Worm (Caenorhabditis elegans) whole organism, young adult: ENCODE data around the gene C47D12.2.

Experiments used
- B0035.1 ChIP-seq: sonication (generic microtip); optimal IDR thresholded peaks from 2 replicates; lab custom pipeline; 2016; ENCODE audit warnings: missing genetic modification characterization, mild to moderate bottlenecking, missing compliant biosample characterization, missing genotype, missing genetic modification reagents
- B0261.1 ChIP-seq: sonication (generic microtip); optimal IDR thresholded peaks from 2 replicates; lab custom pipeline; 2016; ENCODE audit warnings: mild to moderate bottlenecking, missing genetic modification characterization, moderate library complexity, missing compliant biosample characterization
- B0336.3 ChIP-seq: fragments of 200-800 bp; sonication (Bioruptor generic); IDR thresholded peaks from 2 replicates; pipeline ENCODE4 v1.3.6; 2022; ENCODE audit warnings: missing genetic modification characterization, missing compliant biosample characterization
- F10E7.11 ChIP-seq: sonication (generic microtip); optimal IDR thresholded peaks from 2 replicates; lab custom pipeline; 2017; ENCODE audit warnings: mild to moderate bottlenecking, missing genetic modification characterization, moderate library complexity, missing compliant biosample characterization
- F23B12.7 ChIP-seq: sonication (generic microtip); optimal IDR thresholded peaks from 2 replicates; lab custom pipeline; 2017; ENCODE audit warnings: missing genetic modification characterization, mild to moderate bottlenecking, missing compliant biosample characterization, antibody characterized with exemption, moderate library complexity; ENCODE audit not compliant: insufficient read depth
- F49E8.2 ChIP-seq: sonication (generic microtip); optimal IDR thresholded peaks from 3 replicates; lab custom pipeline; 2017; ENCODE audit warnings: missing genetic modification characterization, mild to moderate bottlenecking, missing compliant biosample characterization, antibody characterized with exemption, moderate library complexity; ENCODE audit not compliant: insufficient read depth
- Y53G8AR.9 ChIP-seq: fragments of 200-800 bp; sonication (Bioruptor generic); conservative IDR thresholded peaks from 2 replicates; pipeline ENCODE4 v1.3.6; 2022; ENCODE audit warnings: missing genetic modification reagents, missing genetic modification characterization, missing compliant biosample characterization
- aptf-2 ChIP-seq: fragments of 200-800 bp; sonication (Bioruptor generic); conservative IDR thresholded peaks from 2 replicates; pipeline ENCODE4 v1.3.6; 2022; ENCODE audit warnings: missing genetic modification reagents, missing genetic modification characterization, missing compliant biosample characterization
- atf-7 ChIP-seq: sonication (generic microtip); optimal IDR thresholded peaks from 2 replicates; lab custom pipeline; 2017; ENCODE audit warnings: mild to moderate bottlenecking, missing genetic modification characterization, missing compliant biosample characterization
- attf-6 ChIP-seq: fragments of 200-800 bp; sonication (Bioruptor generic); IDR thresholded peaks from 2 replicates; pipeline ENCODE4 v1.3.6; 2022; ENCODE audit warnings: missing genetic modification reagents, missing genetic modification characterization, missing compliant biosample characterization
- cebp-1 ChIP-seq, 2 experiments: fragments of 200-800 bp in 1 of 2; sonication (Bioruptor generic) in 1 of 2; sonication (generic microtip) in 1 of 2; IDR thresholded peaks in 1 of 2; optimal IDR thresholded peaks in 1 of 2; 2 replicates each; pipeline versions ENCODE4 v1.3.6 to Lab custom; 2017 to 2022; ENCODE audit warnings: missing compliant biosample characterization in 2 of 2, missing genetic modification characterization in 2 of 2, mild to moderate bottlenecking in 1 of 2, missing genetic modification reagents in 1 of 2, moderate library complexity in 1 of 2
- cebp-2 ChIP-seq: fragments of 200-800 bp; sonication (Bioruptor generic); IDR thresholded peaks from 2 replicates; pipeline ENCODE4 v1.3.6; 2022; ENCODE audit warnings: missing genetic modification characterization, missing compliant biosample characterization
- chd-7 ChIP-seq: sonication (generic microtip); optimal IDR thresholded peaks from 2 replicates; lab custom pipeline; 2016; ENCODE audit warnings: mild to moderate bottlenecking, missing genetic modification characterization, moderate library complexity, missing compliant biosample characterization
- dox-1 ChIP-seq: fragments of 200-800 bp; sonication (Bioruptor generic); IDR thresholded peaks from 2 replicates; pipeline ENCODE4 v1.3.6; 2022; ENCODE audit warnings: missing genetic modification reagents, missing genetic modification characterization, missing compliant biosample characterization
- efl-1 ChIP-seq: fragments of 150-350 bp; optimal IDR thresholded peaks from 2 replicates; lab custom pipeline; 2014; ENCODE audit warnings: missing biosample characterization, missing genetic modification reagents, missing genetic modification characterization
- ekl-4 ChIP-seq: fragments of 200-800 bp; sonication (Bioruptor generic); IDR thresholded peaks from 2 replicates; pipeline ENCODE4 v1.3.6; 2022; ENCODE audit warnings: missing genetic modification reagents, missing genetic modification characterization, missing compliant biosample characterization
- fkh-3 ChIP-seq: sonication (generic microtip); optimal IDR thresholded peaks from 2 replicates; lab custom pipeline; 2016; ENCODE audit warnings: mild to moderate bottlenecking, missing genetic modification characterization, missing compliant biosample characterization
- gei-17 ChIP-seq: fragments of 200-800 bp; sonication (Bioruptor generic); optimal IDR thresholded peaks from 2 replicates; lab custom pipeline; 2018; ENCODE audit warnings: mild to moderate bottlenecking, missing genetic modification characterization, missing compliant biosample characterization
- him-1 ChIP-seq: sonication (generic microtip); optimal IDR thresholded peaks from 2 replicates; lab custom pipeline; 2016; ENCODE audit warnings: missing genotype, missing genetic modification reagents, missing genetic modification characterization, missing compliant biosample characterization
- hlh-26 ChIP-seq: fragments of 200-800 bp; sonication (Bioruptor generic); conservative IDR thresholded peaks from 2 replicates; pipeline ENCODE4 v1.3.6; 2022; ENCODE audit warnings: missing genetic modification reagents, missing genetic modification characterization, missing compliant biosample characterization
- hmg-1.2 ChIP-seq: fragments of 200-800 bp; sonication (Bioruptor generic); IDR thresholded peaks from 2 replicates; pipeline ENCODE4 v1.3.6; 2022; ENCODE audit warnings: missing genetic modification reagents, missing genetic modification characterization, missing compliant biosample characterization
- hrde-1 ChIP-seq: sonication (generic microtip); optimal IDR thresholded peaks from 2 replicates; lab custom pipeline; 2016; ENCODE audit warnings: missing genetic modification characterization, mild to moderate bottlenecking, missing compliant biosample characterization, moderate library complexity, missing genotype, missing genetic modification reagents, borderline replicate concordance
- lag-1 ChIP-seq: fragments of 200-800 bp; sonication (Bioruptor generic); IDR thresholded peaks from 2 replicates; pipeline ENCODE4 v1.3.6; 2022; ENCODE audit warnings: missing genetic modification reagents, missing genetic modification characterization, missing compliant biosample characterization
- let-526 ChIP-seq: fragments of 200-800 bp; sonication (Bioruptor generic); IDR thresholded peaks from 2 replicates; pipeline ENCODE4 v1.3.6; 2022; ENCODE audit warnings: missing genetic modification reagents, missing genetic modification characterization, missing compliant biosample characterization
- lin-35 ChIP-seq, 3 experiments: fragments of 150-350 bp in 2 of 3; sonication (generic microtip) in 1 of 3; optimal IDR thresholded peaks; 2 replicates each; lab custom pipeline; 2014 to 2018; ENCODE audit warnings: missing biosample characterization in 3 of 3, missing genetic modification characterization in 3 of 3, missing genetic modification reagents in 3 of 3
- lin-54 ChIP-seq: fragments of 200-800 bp; sonication (Bioruptor generic); optimal IDR thresholded peaks from 2 replicates; lab custom pipeline; 2018; ENCODE audit warnings: mild to moderate bottlenecking, missing genetic modification characterization, missing compliant biosample characterization
- lsy-27 ChIP-seq: sonication (generic microtip); optimal IDR thresholded peaks from 2 replicates; lab custom pipeline; 2017; ENCODE audit warnings: missing genetic modification characterization, mild to moderate bottlenecking, missing compliant biosample characterization, antibody characterized with exemption, missing genotype, borderline replicate concordance; ENCODE audit not compliant: insufficient read depth
- mcd-1 ChIP-seq: fragments of 200-800 bp; sonication (Bioruptor generic); IDR thresholded peaks from 2 replicates; pipeline ENCODE4 v1.3.6; 2022; ENCODE audit warnings: missing genetic modification reagents, missing genetic modification characterization, missing compliant biosample characterization
- mxl-1 ChIP-seq: sonication (generic microtip); optimal IDR thresholded peaks from 2 replicates; lab custom pipeline; 2016; ENCODE audit warnings: missing genetic modification characterization, missing compliant biosample characterization
- nfya-1 ChIP-seq: sonication (generic microtip); optimal IDR thresholded peaks from 2 replicates; lab custom pipeline; 2017; ENCODE audit warnings: antibody characterized with exemption, missing compliant biosample characterization, missing genetic modification characterization, borderline replicate concordance; ENCODE audit not compliant: insufficient read depth
- nfya-2 ChIP-seq: fragments of 200-800 bp; sonication (Bioruptor generic); IDR thresholded peaks from 2 replicates; pipeline ENCODE4 v1.3.6; 2022; ENCODE audit warnings: missing genetic modification reagents, missing genetic modification characterization, missing compliant biosample characterization
- nhr-27 ChIP-seq: fragments of 200-800 bp; sonication (Bioruptor generic); optimal IDR thresholded peaks from 2 replicates; lab custom pipeline; 2018; ENCODE audit warnings: mild to moderate bottlenecking, missing genetic modification characterization, moderate library complexity, missing compliant biosample characterization
- rpc-1 ChIP-seq, 2 experiments: fragments of 150-350 bp in 1 of 2; sonication (generic microtip) in 1 of 2; optimal IDR thresholded peaks; 2 replicates each; lab custom pipeline; 2014 to 2018; ENCODE audit warnings: missing biosample characterization in 1 of 2, missing genetic modification characterization in 1 of 2, missing genetic modification reagents in 1 of 2, missing genotype in 1 of 2
- sdz-38 ChIP-seq: sonication (generic microtip); optimal IDR thresholded peaks from 2 replicates; lab custom pipeline; 2016; ENCODE audit warnings: missing genotype, missing genetic modification characterization, missing compliant biosample characterization
- snpc-3.4 ChIP-seq: sonication (generic microtip); optimal IDR thresholded peaks from 2 replicates; lab custom pipeline; 2017; ENCODE audit warnings: missing genetic modification characterization, mild to moderate bottlenecking, missing compliant biosample characterization, antibody characterized with exemption, moderate library complexity, missing genotype, missing genetic modification reagents
- snpc-4 ChIP-seq, 5 experiments: fragments of 150-350 bp in 1 of 5; sonication (generic microtip) in 4 of 5; optimal IDR thresholded peaks; 2 replicates each; lab custom pipeline; 2014 to 2018; ENCODE audit warnings: missing genetic modification characterization in 5 of 5, missing biosample characterization in 3 of 5, antibody characterized with exemption in 2 of 5, mild to moderate bottlenecking in 2 of 5, missing compliant biosample characterization in 2 of 5, missing genotype in 2 of 5, moderate library complexity in 2 of 5, missing genetic modification reagents in 1 of 5
- tlf-1 ChIP-seq: fragments of 200-800 bp; sonication (Bioruptor generic); optimal IDR thresholded peaks from 2 replicates; lab custom pipeline; 2018; ENCODE audit warnings: mild to moderate bottlenecking, missing genetic modification characterization, missing compliant biosample characterization
- unc-130 ChIP-seq: sonication (generic microtip); optimal IDR thresholded peaks from 2 replicates; lab custom pipeline; 2016; ENCODE audit warnings: missing genetic modification reagents, missing genetic modification characterization, missing compliant biosample characterization
- unc-62 ChIP-seq: fragments of 150-350 bp; optimal IDR thresholded peaks from 2 replicates; lab custom pipeline; 2014; ENCODE audit warnings: missing biosample characterization, missing genetic modification reagents, missing genetic modification characterization
- zfh-2 ChIP-seq: fragments of 200-800 bp; sonication (Bioruptor generic); conservative IDR thresholded peaks from 2 replicates; pipeline ENCODE4 v1.3.6; 2022; ENCODE audit warnings: missing genetic modification reagents, missing genetic modification characterization, missing compliant biosample characterization
- ztf-18 ChIP-seq: sonication (generic microtip); optimal IDR thresholded peaks from 2 replicates; lab custom pipeline; 2016; ENCODE audit warnings: missing genotype, mild to moderate bottlenecking, missing genetic modification characterization, missing compliant biosample characterization

C47D12.2 gene

DNA sequence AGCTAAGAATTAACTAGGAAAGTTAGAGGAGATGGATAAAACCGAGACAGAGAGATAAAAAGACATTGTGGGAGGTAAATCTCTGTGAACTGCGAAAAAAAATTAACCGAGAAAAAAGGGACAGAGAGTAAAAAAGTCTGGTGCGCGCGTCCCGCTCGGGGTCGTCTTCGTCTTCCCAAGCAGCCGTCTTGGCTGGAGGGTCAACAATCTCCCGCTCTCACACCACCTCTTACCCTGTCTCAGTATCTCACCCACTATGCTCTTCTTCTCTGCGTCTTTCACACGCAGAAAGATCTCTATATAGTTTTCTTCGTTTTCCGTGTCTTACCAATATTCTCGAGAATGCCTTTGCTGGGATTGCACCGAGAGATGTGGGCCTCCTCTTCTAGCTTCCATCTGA lies 43.4 kb upstream of the C47D12.2 start (continued):
- TF ChIP-seq zfh-2 (GFP tag; lab: Robert Waterston, UW) (peak; percentile 68), mxl-1 (tag; lab: Kevin White, UChicago) (no peak), B0261.1 (tag; lab: Kevin White, UChicago) (no peak), sdz-38 (no peak), F23B12.7 (tag; lab: Kevin White, UChicago) (no peak), cebp-1 (GFP tag; IDR thresholded peaks at IDR 0.05; lab: Robert Waterston, UW) (no peak), cebp-1 (tag; optimal IDR thresholded peaks at IDR 0.05; lab: Kevin White, UChicago) (peak; percentile 46), dox-1 (GFP tag; lab: Robert Waterston, UW) (peak; percentile 19; the same call in 1 of the 2 replicates), nhr-27 (tag; lab: Kevin White, UChicago) (no peak), nfya-1 (tag; lab: Kevin White, UChicago) (no peak), hmg-1.2 (GFP tag; lab: Robert Waterston, UW) (peak; percentile 70; the same call in 1 of the 2 replicates), Y53G8AR.9 (GFP tag; lab: Robert Waterston, UW) (no peak), cebp-2 (GFP tag; lab: Robert Waterston, UW) (no peak), fkh-3 (tag; lab: Kevin White, UChicago) (no peak), lin-54 (GFP tag; lab: Kevin White, UChicago) (no peak), efl-1 (GFP tag; lab: Kevin White, UChicago) (no peak), F10E7.11 (tag; lab: Kevin White, UChicago) (no peak), unc-62 (GFP tag; lab: Kevin White, UChicago) (no peak), F49E8.2 (tag; lab: Kevin White, UChicago) (no peak), B0035.1 (tag; lab: Kevin White, UChicago) (no peak)

DNA sequence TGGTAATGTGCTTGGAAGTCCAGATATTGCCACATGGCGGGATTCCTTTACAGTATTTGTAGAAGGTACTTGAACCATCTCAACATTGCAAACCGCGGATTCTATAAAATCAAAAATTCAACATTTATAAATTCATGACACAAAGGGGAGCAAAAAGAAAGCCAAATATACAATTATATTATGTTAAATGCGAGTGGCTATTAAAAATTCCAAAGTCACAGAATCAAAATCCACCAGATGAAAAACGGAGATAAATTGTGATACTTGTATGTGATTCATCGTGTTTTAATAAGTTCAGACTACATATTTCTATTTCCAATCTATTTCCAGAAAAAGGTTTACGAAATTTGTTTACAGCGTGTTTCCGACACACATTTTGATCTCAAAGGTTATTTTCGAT lies 42.6 kb upstream of the C47D12.2 start, which contains the start of gene din-1:
din-1 (minus strand) TSS at position 101 of the 400 bp plus-strand sequence.
- no peak for TF ChIP-seq gei-17 (GFP tag; lab: Kevin White, UChicago)
- no peak for TF ChIP-seq ekl-4 (GFP tag; lab: Robert Waterston, UW)
- TF ChIP-seq cebp-1 (GFP tag; IDR thresholded peaks at IDR 0.05; lab: Robert Waterston, UW): no peak
- no peak for TF ChIP-seq cebp-1 (tag; optimal IDR thresholded peaks at IDR 0.05; lab: Kevin White, UChicago)
- TF ChIP-seq atf-7 (tag; lab: Kevin White, UChicago): no peak
- TF ChIP-seq snpc-3.4 (tag; lab: Kevin White, UChicago): no peak
- no peak for TF ChIP-seq hrde-1 (tag; lab: Kevin White, UChicago)
- no peak for TF ChIP-seq him-1 (tag; lab: Kevin White, UChicago)
- no peak for TF ChIP-seq ztf-18 (tag; lab: Kevin White, UChicago)
- no peak for TF ChIP-seq tlf-1

DNA sequence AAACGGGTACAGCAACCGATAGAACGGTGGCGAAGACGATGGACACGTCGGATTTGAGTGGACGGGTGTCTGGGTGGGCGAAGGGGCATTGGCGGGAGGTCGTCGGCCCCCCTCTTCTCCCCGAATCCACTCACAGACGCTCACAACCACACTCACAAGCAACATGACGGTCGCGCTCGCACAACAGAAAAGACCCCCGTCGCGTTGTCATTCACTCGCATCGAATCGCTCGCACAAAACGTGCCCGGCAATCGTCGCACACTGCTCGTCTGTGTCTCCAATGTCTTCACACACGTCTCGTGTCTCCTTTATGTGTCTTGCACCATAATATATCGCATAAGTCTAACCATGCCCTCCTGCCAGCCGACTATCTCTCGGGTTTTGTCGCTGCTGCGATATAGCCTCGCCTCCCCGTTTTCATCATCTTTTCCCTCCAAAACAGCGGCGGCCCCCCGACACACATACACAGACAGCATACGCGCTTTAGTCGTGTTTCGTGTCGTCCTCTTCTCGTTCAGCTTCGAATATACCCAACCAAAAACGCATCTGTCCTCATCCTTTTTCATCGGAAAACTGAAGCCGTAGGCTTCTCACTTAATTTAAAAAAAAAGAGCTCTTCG lies 41.9 kb upstream of the C47D12.2 start:
- TF ChIP-seq aptf-2 (GFP tag; lab: Robert Waterston, UW) (no peak), attf-6 (GFP tag; lab: Robert Waterston, UW) (no peak), nfya-2 (GFP tag; lab: Robert Waterston, UW) (no peak), snpc-4 (GFP tag; optimal IDR thresholded peaks at IDR 0.05; lab: Kevin White, UChicago) (peak; percentile 18), snpc-4 (tag; optimal IDR thresholded peaks at IDR 0.05; lab: Kevin White, UChicago) (peak in 3 of 4 experiments; percentile 63 to 69 (median 68)), lin-35 (GFP tag; optimal IDR thresholded peaks at IDR 0.05; lab: Kevin White, UChicago) (peak in 1 of 3 experiments; percentile 50), hmg-1.2 (GFP tag; lab: Robert Waterston, UW) (peak; percentile 95), rpc-1 (optimal IDR thresholded peaks at IDR 0.05; lab: Kevin White, UChicago) (no peak), rpc-1 (tag; optimal IDR thresholded peaks at IDR 0.05; lab: Kevin White, UChicago) (no peak), unc-130 (no peak), fkh-3 (tag; lab: Kevin White, UChicago) (no peak), let-526 (GFP tag; lab: Robert Waterston, UW) (peak; percentile 23; the same call in 1 of the 2 replicates), lsy-27 (tag; lab: Kevin White, UChicago) (no peak), hlh-26 (GFP tag; lab: Robert Waterston, UW) (no peak), mcd-1 (GFP tag; lab: Robert Waterston, UW) (peak; percentile 66), B0336.3 (GFP tag; lab: Robert Waterston, UW) (peak; percentile 75; the same call in 1 of the 2 replicates), chd-7 (tag; lab: Kevin White, UChicago) (peak; percentile 94), lag-1 (GFP tag; lab: Robert Waterston, UW) (no peak)
